Fruit fly (Drosophila melanogaster) whole organism, embryonic: ENCODE data around the gene GstZ1.
A peak's percentile ranks its signal among the peaks of the same experiment; 100 is the strongest.

ENCODE experiments used
- Awh ChIP-seq: fragments of 200-800 bp; sonication (Bioruptor generic); IDR thresholded peaks from 2 replicates; pipeline ENCODE4, ENCODE4 v1.3.6; 2022; ENCODE audit warnings: missing biosample characterization, missing genetic modification characterization
- CG10209 ChIP-seq: fragments of 200-800 bp; sonication (Bioruptor generic); optimal IDR thresholded peaks from 3 replicates; lab custom pipeline; 2017; ENCODE audit warnings: missing biosample characterization, mild to moderate bottlenecking, missing genetic modification characterization, missing genetic modification reagents
- CG10979 ChIP-seq: fragments of 200-800 bp; sonication (Bioruptor generic); optimal IDR thresholded peaks from 2 replicates; lab custom pipeline; 2018; ENCODE audit warnings: missing biosample characterization, mild to moderate bottlenecking, missing genetic modification characterization, moderate library complexity
- CG11723 ChIP-seq: fragments of 200-800 bp; sonication (Bioruptor generic); optimal IDR thresholded peaks from 2 replicates; lab custom pipeline; 2017; ENCODE audit warnings: missing biosample characterization, mild to moderate bottlenecking, missing genetic modification characterization
- CG12155 ChIP-seq: fragments of 200-800 bp; sonication (Bioruptor generic); optimal IDR thresholded peaks from 3 replicates; lab custom pipeline; 2016; ENCODE audit warnings: missing biosample characterization, missing genetic modification characterization
- CG13424 ChIP-seq: fragments of 200-800 bp; sonication (Bioruptor generic); optimal IDR thresholded peaks from 2 replicates; lab custom pipeline; 2019; ENCODE audit warnings: missing biosample characterization, mild to moderate bottlenecking, missing genetic modification characterization, moderate library complexity
- CG13775 ChIP-seq: fragments of 200-800 bp; sonication (Bioruptor generic); optimal IDR thresholded peaks from 3 replicates; lab custom pipeline; 2017; ENCODE audit warnings: missing biosample characterization, mild to moderate bottlenecking, missing genetic modification characterization
- CG14860 ChIP-seq: fragments of 200-800 bp; sonication (Bioruptor generic); IDR thresholded peaks from 3 replicates; pipeline ENCODE4 v1.3.6; 2022; ENCODE audit warnings: missing biosample characterization, missing genetic modification characterization; ENCODE audit not compliant: partially characterized antibody
- CG16863 ChIP-seq: fragments of 200-800 bp; sonication (Bioruptor generic); optimal IDR thresholded peaks from 3 replicates; lab custom pipeline; 2016; ENCODE audit warnings: missing biosample characterization, missing genetic modification characterization
- CG17361 ChIP-seq: fragments of 200-800 bp; sonication (Bioruptor generic); IDR thresholded peaks from 3 replicates; pipeline ENCODE4 v1.3.6; 2022; ENCODE audit warnings: missing biosample characterization, missing genetic modification characterization
- CG17385 ChIP-seq: fragments of 200-800 bp; sonication (Bioruptor generic); optimal IDR thresholded peaks from 3 replicates; lab custom pipeline; 2018; ENCODE audit warnings: missing biosample characterization, mild to moderate bottlenecking, missing genetic modification characterization
- CG18599 ChIP-seq: fragments of 200-800 bp; sonication (Bioruptor generic); optimal IDR thresholded peaks from 3 replicates; lab custom pipeline; 2017; ENCODE audit warnings: missing biosample characterization, missing genetic modification characterization, mild to moderate bottlenecking, moderate library complexity, missing genetic modification reagents
- CG18619 ChIP-seq: fragments of 200-800 bp; sonication (Bioruptor generic); optimal IDR thresholded peaks from 3 replicates; lab custom pipeline; 2017; ENCODE audit warnings: missing biosample characterization, mild to moderate bottlenecking, missing genetic modification characterization
- CG2116 ChIP-seq: fragments of 200-800 bp; sonication (Bioruptor generic); optimal IDR thresholded peaks from 3 replicates; lab custom pipeline; 2018; ENCODE audit warnings: missing biosample characterization, mild to moderate bottlenecking, missing genetic modification characterization
- CG2199 ChIP-seq: fragments of 200-800 bp; sonication (Bioruptor generic); IDR thresholded peaks from 3 replicates; pipeline ENCODE4 v1.3.6; 2022; ENCODE audit warnings: missing biosample characterization, missing genetic modification characterization
- CG34224 ChIP-seq: fragments of 200-800 bp; sonication (Bioruptor generic); IDR thresholded peaks from 3 replicates; pipeline ENCODE4 v1.3.6; 2022; ENCODE audit warnings: missing biosample characterization, missing genetic modification characterization; ENCODE audit not compliant: partially characterized antibody
- CG34376 ChIP-seq: fragments of 200-800 bp; sonication (Bioruptor generic); optimal IDR thresholded peaks from 2 replicates; lab custom pipeline; 2018; ENCODE audit warnings: missing biosample characterization, mild to moderate bottlenecking, missing genetic modification characterization
- CG4328 ChIP-seq: fragments of 200-800 bp; sonication (Bioruptor generic); optimal IDR thresholded peaks from 3 replicates; lab custom pipeline; 2017; ENCODE audit warnings: missing biosample characterization, missing genetic modification reagents, missing genetic modification characterization
- CG5953 ChIP-seq: fragments of 200-800 bp; sonication (Bioruptor generic); IDR thresholded peaks from 2 replicates; pipeline ENCODE4 v1.3.6; 2022; ENCODE audit warnings: missing biosample characterization, missing genetic modification characterization
- CG7839 ChIP-seq: fragments of 200-800 bp; sonication (Bioruptor generic); optimal IDR thresholded peaks from 3 replicates; lab custom pipeline; 2018; ENCODE audit warnings: missing biosample characterization, mild to moderate bottlenecking, missing genetic modification characterization, moderate library complexity
- CG8089 ChIP-seq: fragments of 200-800 bp; sonication (Bioruptor generic); optimal IDR thresholded peaks from 3 replicates; lab custom pipeline; 2016; ENCODE audit warnings: missing biosample characterization, missing genetic modification characterization
- Deaf1 ChIP-seq: fragments of 200-800 bp; optimal IDR thresholded peaks from 3 replicates; lab custom pipeline; 2019; ENCODE audit warnings: missing biosample characterization, mild to moderate bottlenecking, missing genetic modification characterization, moderate library complexity
- E2f2 ChIP-seq: fragments of 200-800 bp; sonication (Bioruptor generic); IDR thresholded peaks from 2 replicates; pipeline ENCODE4 v1.3.6; 2022; ENCODE audit warnings: missing biosample characterization, missing genetic modification characterization
- ERR ChIP-seq: fragments of 200-800 bp; sonication (Bioruptor generic); optimal IDR thresholded peaks from 2 replicates; lab custom pipeline; 2016; ENCODE audit warnings: missing biosample characterization, missing genetic modification characterization
- HLH3B ChIP-seq: fragments of 200-800 bp; sonication (Bioruptor generic); IDR thresholded peaks from 2 replicates; pipeline ENCODE4 v1.3.6; 2022; ENCODE audit warnings: missing biosample characterization, missing genetic modification characterization
- HmgZ ChIP-seq: fragments of 200-800 bp; sonication (Bioruptor generic); optimal IDR thresholded peaks from 2 replicates; lab custom pipeline; 2018; ENCODE audit warnings: missing biosample characterization, mild to moderate bottlenecking, missing genetic modification characterization
- Hmr ChIP-seq: fragments of 200-800 bp; sonication (Bioruptor generic); optimal IDR thresholded peaks from 3 replicates; lab custom pipeline; 2017; ENCODE audit warnings: mild to moderate bottlenecking, missing biosample characterization, missing genetic modification reagents, missing genetic modification characterization
- Hr3 ChIP-seq: fragments of 200-800 bp; sonication (Bioruptor generic); optimal IDR thresholded peaks from 3 replicates; lab custom pipeline; 2016; ENCODE audit warnings: missing biosample characterization, missing genetic modification characterization
- Hr78 ChIP-seq, 2 experiments: fragments of 200-800 bp in 1 of 2; fragments of >200 bp in 1 of 2; sonication (Bioruptor generic) in 1 of 2; optimal IDR thresholded peaks; 2 replicates each; lab custom pipeline; 2017 to 2019; ENCODE audit warnings: missing biosample characterization in 2 of 2, missing genetic modification characterization in 2 of 2, mild to moderate bottlenecking in 1 of 2, moderate library complexity in 1 of 2
- Lim3 ChIP-seq: fragments of 200-800 bp; sonication (Bioruptor generic); IDR thresholded peaks from 2 replicates; pipeline ENCODE4 v1.3.6; 2022; ENCODE audit warnings: missing biosample characterization, missing genetic modification characterization
- Oli ChIP-seq: fragments of 200-800 bp; sonication (Bioruptor generic); optimal IDR thresholded peaks from 2 replicates; lab custom pipeline; 2018; ENCODE audit warnings: missing biosample characterization, mild to moderate bottlenecking, missing genetic modification characterization, moderate library complexity
- TFAM ChIP-seq: fragments of 200-800 bp; sonication (Bioruptor generic); optimal IDR thresholded peaks from 2 replicates; lab custom pipeline; 2017; ENCODE audit warnings: missing biosample characterization, missing genetic modification characterization, inconsistent platforms
- Xbp1 ChIP-seq: fragments of 200-800 bp; sonication (Bioruptor generic); optimal IDR thresholded peaks from 3 replicates; lab custom pipeline; 2016; ENCODE audit warnings: missing biosample characterization, mild to moderate bottlenecking, missing genetic modification characterization
- bcd ChIP-seq: fragments of 200-800 bp; sonication (Bioruptor generic); optimal IDR thresholded peaks from 2 replicates; lab custom pipeline; 2017; ENCODE audit warnings: missing biosample characterization, mild to moderate bottlenecking, missing genetic modification characterization
- chinmo ChIP-seq: fragments of 200-800 bp; sonication (Bioruptor generic); IDR thresholded peaks from 4 replicates; pipeline ENCODE4 v1.3.6; 2022; ENCODE audit warnings: missing biosample characterization, missing genetic modification characterization; ENCODE audit not compliant: partially characterized antibody
- chm ChIP-seq: fragments of 200-800 bp; sonication (Bioruptor generic); IDR thresholded peaks from 2 replicates; pipeline ENCODE4 v1.3.6; 2022; ENCODE audit warnings: missing biosample characterization, missing genetic modification characterization
- ci ChIP-seq: fragments of 200-800 bp; sonication (Bioruptor generic); IDR thresholded peaks from 3 replicates; pipeline ENCODE4 v1.3.6; 2022; ENCODE audit warnings: missing biosample characterization, missing genetic modification characterization
- disco-r ChIP-seq: fragments of 200-800 bp; sonication (Bioruptor generic); optimal IDR thresholded peaks from 2 replicates; lab custom pipeline; 2016; ENCODE audit warnings: missing biosample characterization, missing genetic modification characterization
- ems ChIP-seq: fragments of 200-800 bp; sonication (Bioruptor generic); optimal IDR thresholded peaks from 3 replicates; lab custom pipeline; 2016; ENCODE audit warnings: missing biosample characterization, missing genetic modification characterization
- en ChIP-seq: fragments of 200-800 bp; sonication (Bioruptor generic); optimal IDR thresholded peaks from 2 replicates; lab custom pipeline; 2016; ENCODE audit warnings: missing biosample characterization, missing genetic modification characterization
- ftz-f1 ChIP-seq: fragments of 200-800 bp; sonication (Bioruptor generic); optimal IDR thresholded peaks from 2 replicates; lab custom pipeline; 2016; ENCODE audit warnings: missing biosample characterization, missing genetic modification characterization
- nerfin-1 ChIP-seq: fragments of 200-800 bp; sonication (Bioruptor generic); optimal IDR thresholded peaks from 3 replicates; lab custom pipeline; 2019; ENCODE audit warnings: missing biosample characterization, mild to moderate bottlenecking, missing genetic modification characterization, moderate library complexity
- scrt ChIP-seq: fragments of 200-800 bp; sonication (Bioruptor generic); optimal IDR thresholded peaks from 2 replicates; lab custom pipeline; 2018; ENCODE audit warnings: missing biosample characterization, mild to moderate bottlenecking, missing genetic modification characterization, moderate library complexity
- sug ChIP-seq: fragments of 200-800 bp; optimal IDR thresholded peaks from 2 replicates; lab custom pipeline; 2019; ENCODE audit warnings: missing biosample characterization, mild to moderate bottlenecking, missing genetic modification characterization, moderate library complexity
- vfl ChIP-seq: fragments of 200-800 bp; sonication (Bioruptor generic); optimal IDR thresholded peaks from 2 replicates; lab custom pipeline; 2016; ENCODE audit warnings: missing biosample characterization, missing genetic modification characterization

The GstZ1 gene

DNA sequence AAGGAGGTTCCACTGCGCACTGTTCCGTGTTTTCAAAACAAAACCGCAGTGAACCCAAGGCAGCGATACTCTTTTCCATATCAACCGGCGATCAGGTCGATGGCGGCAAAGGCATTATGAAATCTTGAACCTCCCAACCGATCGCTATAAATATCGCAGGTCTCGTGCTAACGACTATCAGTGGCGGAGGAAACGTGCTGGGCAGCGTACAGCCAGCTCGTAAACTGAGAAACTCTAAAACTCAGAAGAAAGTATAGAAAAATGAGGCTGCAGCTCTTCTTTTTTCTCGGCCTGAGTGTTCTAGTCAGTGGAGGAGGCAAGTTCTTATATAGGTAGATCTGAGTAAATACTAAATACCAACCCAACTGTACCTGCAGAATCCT is 38.3 kb upstream of the GstZ1 start, which contains the start of gene phu (continued):
- 0 out of 3 replicates have a peak, but pooled peaks have one; percentile 9 for TF ChIP-seq CG2199 (GFP tag; lab: Robert Waterston, UW)
- TF ChIP-seq CG4328 (GFP tag; lab: Kevin White, UChicago) = no peak
- TF ChIP-seq E2f2 (GFP tag; lab: Robert Waterston, UW) = no peak
- 0 out of 4 replicates have a peak, but pooled peaks have one; percentile 27 for TF ChIP-seq chinmo (GFP tag; lab: Robert Waterston, UW)
- TF ChIP-seq Awh (GFP tag; lab: Robert Waterston, UW) = no peak
- no peak for TF ChIP-seq en (GFP tag; lab: Kevin White, UChicago)
- TF ChIP-seq CG7839 (tag; lab: Kevin White, UChicago) = peak; percentile 24
- TF ChIP-seq Hr78 (GFP tag; optimal IDR thresholded peaks at IDR 0.05; lab: Kevin White, UChicago) = peak in 1 of 2 experiments; percentile 39
- peak; percentile 1 for TF ChIP-seq sug (tag; lab: Kevin White, UChicago)
- no peak for TF ChIP-seq bcd (GFP tag; lab: Kevin White, UChicago)
- no peak for TF ChIP-seq Hr3
- TF ChIP-seq CG18619 = no peak
- TF ChIP-seq CG12155 (GFP tag; lab: Kevin White, UChicago) = no peak

DNA sequence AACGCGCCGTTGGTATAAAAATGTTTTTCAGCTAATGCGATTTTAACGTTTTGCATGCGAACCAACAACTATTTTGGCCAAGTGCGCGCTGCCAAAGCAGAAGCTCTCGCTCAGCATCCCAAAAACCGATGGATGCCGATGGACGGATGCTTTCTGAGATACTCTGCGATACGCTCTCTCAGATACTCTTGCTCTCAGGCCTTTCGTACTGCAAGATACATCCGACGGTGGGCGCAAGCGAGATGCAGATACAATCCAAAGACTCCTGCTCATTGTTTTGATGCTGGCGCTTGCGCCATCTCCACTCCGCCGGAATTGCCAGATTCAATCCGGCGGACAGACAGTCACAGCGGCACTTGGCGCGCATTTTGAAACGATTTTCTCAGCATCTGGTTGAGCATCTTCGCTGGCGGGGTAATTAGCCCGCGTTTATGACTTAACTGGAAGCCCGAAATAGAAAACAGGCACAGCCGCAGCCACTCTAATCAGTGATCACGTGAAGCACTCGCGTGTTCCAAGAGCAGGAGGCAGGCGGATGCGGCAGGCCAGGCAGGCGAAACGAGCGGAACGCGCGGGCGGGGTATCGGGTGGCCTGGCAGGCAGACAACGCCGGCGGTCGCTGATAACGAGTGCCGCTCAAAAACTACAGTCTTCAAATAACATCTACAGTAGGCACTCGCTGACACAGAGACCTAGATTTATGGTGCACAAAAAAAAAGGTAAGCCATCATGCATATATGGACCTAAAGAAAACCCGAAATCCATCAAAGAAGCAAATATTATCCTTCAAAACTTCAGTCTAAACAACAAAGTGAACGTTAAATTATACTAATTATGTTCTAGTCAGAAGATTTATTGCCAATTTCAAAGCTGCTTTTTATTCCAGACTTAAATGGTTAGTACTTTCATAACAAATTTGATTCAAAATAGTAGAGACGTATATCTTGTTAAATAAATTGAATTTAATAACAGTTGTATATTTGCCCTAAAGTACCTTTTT is 37.6 kb upstream of the GstZ1 start, which contains the start of gene CG16779:
Gene CG16779 (minus strand): TSS at position 51 of the 1,000 bp plus-strand sequence.
- TF ChIP-seq CG10979 (tag; lab: Kevin White, UChicago) = peak; percentile 49
- peak; percentile 16 for TF ChIP-seq disco-r (GFP tag; lab: Kevin White, UChicago)
- TF ChIP-seq ems (GFP tag; lab: Kevin White, UChicago) = no peak
- peak; percentile 91 for TF ChIP-seq sug (tag; lab: Kevin White, UChicago)
- peak; percentile 24 for TF ChIP-seq Xbp1 (GFP tag; lab: Kevin White, UChicago)
- peak; percentile 33 for TF ChIP-seq ftz-f1 (GFP tag; lab: Kevin White, UChicago)
- peak; percentile 32 for TF ChIP-seq CG18599 (GFP tag; lab: Kevin White, UChicago)
- TF ChIP-seq CG16863 (GFP tag; lab: Kevin White, UChicago) = peak; percentile 10
- TF ChIP-seq CG34376 (GFP tag; lab: Kevin White, UChicago) = peak; percentile 60
- no peak for TF ChIP-seq CG2116 (GFP tag; lab: Kevin White, UChicago)
- peak; percentile 44 for TF ChIP-seq nerfin-1 (tag; lab: Kevin White, UChicago)
- no peak for TF ChIP-seq TFAM (GFP tag; lab: Kevin White, UChicago)
- no peak for TF ChIP-seq HmgZ (tag; lab: Kevin White, UChicago)
- TF ChIP-seq chm (GFP tag; lab: Robert Waterston, UW) = peak; percentile 10; the same call in 1 of the 2 replicates
- TF ChIP-seq CG34224 (GFP tag; lab: Robert Waterston, UW) = 0 out of 3 replicates have a peak, but pooled peaks have one; percentile 24
- TF ChIP-seq CG14860 = no peak
- TF ChIP-seq CG5953 (GFP tag; lab: Robert Waterston, UW) = 0 out of 2 replicates have a peak, but pooled peaks have one; percentile 14
- peak; percentile 27 for TF ChIP-seq ERR (GFP tag; lab: Kevin White, UChicago)
- TF ChIP-seq Oli (tag; lab: Kevin White, UChicago) = peak; percentile 67
- TF ChIP-seq CG13424 (tag; lab: Kevin White, UChicago) = peak; percentile 44
- TF ChIP-seq vfl (GFP tag; lab: Kevin White, UChicago) = no peak
- no peak for TF ChIP-seq Lim3
- TF ChIP-seq CG17361 (GFP tag; lab: Robert Waterston, UW) = peak; percentile 73
- peak; percentile 1 for TF ChIP-seq scrt (GFP tag; lab: Kevin White, UChicago)
- TF ChIP-seq ci (GFP tag; lab: Robert Waterston, UW) = peak; percentile 44; the same call in 1 of the 3 replicates
- TF ChIP-seq CG8089 (GFP tag; lab: Kevin White, UChicago) = no peak
- TF ChIP-seq CG10209 (GFP tag; lab: Kevin White, UChicago) = peak; percentile 53
- TF ChIP-seq CG13775 (GFP tag; lab: Kevin White, UChicago) = peak; percentile 38
- peak; percentile 90 for TF ChIP-seq Deaf1 (tag; lab: Kevin White, UChicago)
- peak; percentile 53 for TF ChIP-seq Hr3
- TF ChIP-seq HLH3B = no peak
- TF ChIP-seq CG17385 (GFP tag; lab: Kevin White, UChicago) = peak; percentile 33
- peak; percentile 17 for TF ChIP-seq CG11723
- TF ChIP-seq Hmr = peak; percentile 15
